Fruit fly (Drosophila melanogaster) whole organism, wandering third instar larva: ENCODE measurements around the gene t-cup.

Source experiments
- Jra ChIP-seq: sonication (Bioruptor generic); optimal IDR thresholded peaks from 2 replicates; lab custom pipeline; 2016; ENCODE audit warnings: missing biosample characterization, missing genetic modification characterization
- brk ChIP-seq: fragments of 200-800 bp; sonication (Bioruptor generic); optimal IDR thresholded peaks from 2 replicates; lab custom pipeline; 2016; ENCODE audit warnings: missing biosample characterization, mild to moderate bottlenecking, missing genetic modification characterization

dm6 chr2L:12527590-12527989 is 30.5 kb upstream of the t-cup start:
- TF ChIP-seq brk (no peak), Jra (GFP tag; lab: Kevin White, UChicago) (no peak)
